Fruit fly (Drosophila melanogaster): Measurements from ENCODE around the gene RpS3A.
A peak's percentile ranks its signal among the peaks of the same experiment; 100 is the strongest.

Gene RpS3A

DNA sequence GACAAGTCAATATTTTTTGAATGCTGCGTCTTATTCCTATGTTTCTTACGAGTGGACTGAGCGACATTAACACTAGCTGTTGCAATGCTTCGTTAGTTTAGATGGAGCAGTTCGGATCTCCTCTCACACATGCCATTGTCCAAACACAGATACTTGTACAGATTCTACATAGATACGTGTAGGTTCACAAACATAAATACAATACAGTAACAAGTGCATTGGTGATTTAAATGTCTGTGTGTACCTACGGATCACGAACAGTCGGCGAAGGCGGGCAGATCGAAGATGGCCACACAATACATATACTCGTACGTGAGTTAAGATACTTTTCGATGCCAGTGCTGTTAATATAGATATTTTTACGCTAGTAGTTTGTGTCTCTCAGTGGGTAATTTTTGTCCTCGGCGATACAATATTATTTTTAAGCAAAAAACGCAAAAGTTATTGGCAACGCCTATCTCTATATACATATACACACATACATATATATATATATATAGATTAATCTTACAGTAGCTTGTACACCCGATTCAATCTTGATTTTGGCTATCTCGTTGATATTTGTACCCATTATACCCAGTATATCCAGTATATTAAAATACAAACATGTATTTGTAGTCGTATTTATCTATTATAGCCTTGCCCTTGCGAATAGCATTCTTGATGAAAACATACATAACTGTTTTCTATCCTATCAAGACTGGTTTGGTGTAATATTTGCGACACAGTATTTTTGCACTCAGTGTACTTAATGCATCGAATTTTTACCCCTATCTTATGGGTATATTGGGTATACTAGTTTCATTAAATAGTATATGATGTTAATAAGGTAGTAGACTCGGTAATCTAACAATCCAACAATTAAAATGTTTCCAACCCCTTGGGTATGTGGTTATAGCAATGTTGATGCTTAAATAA lies 10.5 kb downstream of the RpS3A start, which contains the start of gene ci (continued):
- peak; percentile 72 for TF ChIP-seq CG4328 (GFP tag; optimal IDR thresholded peaks at IDR 0.05)
- TF ChIP-seq CG9215 (GFP tag; IDR thresholded peaks at IDR 0.05) = no peak
- no peak for TF ChIP-seq CG14965 (GFP tag; optimal IDR thresholded peaks at IDR 0.05; ENCODE audit: borderline replicate concordance)
- no peak for TF ChIP-seq cad (GFP tag; optimal IDR thresholded peaks at IDR 0.05)
- no peak for TF ChIP-seq gem (tag; optimal IDR thresholded peaks at IDR 0.05)
- TF ChIP-seq B-H1 (GFP tag; IDR thresholded peaks at IDR 0.05) = no peak
- TF ChIP-seq YL-1 (GFP tag; optimal IDR thresholded peaks at IDR 0.05) = peak; percentile 16
- TF ChIP-seq tup (GFP tag; optimal IDR thresholded peaks at IDR 0.05) = no peak
- TF ChIP-seq fd102C (GFP tag; optimal IDR thresholded peaks at IDR 0.05) = no peak
- no peak for TF ChIP-seq al (GFP tag; IDR thresholded peaks at IDR 0.05)
- TF ChIP-seq pzg (GFP tag; optimal IDR thresholded peaks at IDR 0.05) = no peak
- TF ChIP-seq ro (GFP tag; IDR thresholded peaks at IDR 0.05) = no peak
- no peak for TF ChIP-seq CG8281 (tag; optimal IDR thresholded peaks at IDR 0.05)
- no peak for TF ChIP-seq CG11456 (GFP tag; IDR thresholded peaks at IDR 0.05)
- no peak for TF ChIP-seq corto (GFP tag; optimal IDR thresholded peaks at IDR 0.05)
- TF ChIP-seq otp (GFP tag; IDR thresholded peaks at IDR 0.05) = no peak
- TF ChIP-seq zfh2 (GFP tag; optimal IDR thresholded peaks at IDR 0.05) = no peak
- peak; percentile 66 for TF ChIP-seq CG1603 (tag; optimal IDR thresholded peaks at IDR 0.05)
- no peak for TF ChIP-seq CG34422 (GFP tag; IDR thresholded peaks at IDR 0.05)
- TF ChIP-seq nerfin-1 (tag; optimal IDR thresholded peaks at IDR 0.05) = no peak
- no peak for TF ChIP-seq CG12104 (GFP tag; optimal IDR thresholded peaks at IDR 0.05)
- peak; percentile 32 for TF ChIP-seq ac (GFP tag; optimal IDR thresholded peaks at IDR 0.05)
- TF ChIP-seq Dfd (GFP tag; optimal IDR thresholded peaks at IDR 0.05) = no peak
- peak; percentile 65 for TF ChIP-seq Nf-YC (tag; optimal IDR thresholded peaks at IDR 0.05)
- no peak for TF ChIP-seq CG16779 (GFP tag; IDR thresholded peaks at IDR 0.05)
- peak; percentile 34 for TF ChIP-seq CG4707 (GFP tag; optimal IDR thresholded peaks at IDR 0.05)
- TF ChIP-seq CG10654 (GFP tag; optimal IDR thresholded peaks at IDR 0.05) = no peak
- peak; percentile 14; the same call in 1 of the 2 replicates for TF ChIP-seq CG14014 (GFP tag; IDR thresholded peaks at IDR 0.05)
- TF ChIP-seq Pdp1 (GFP tag; optimal IDR thresholded peaks at IDR 0.05) = peak in 1 of 2 experiments; percentile 36
- no peak for TF ChIP-seq hb (GFP tag; IDR thresholded peaks at IDR 0.05; ENCODE audit: partially characterized antibody)
- TF ChIP-seq CG10431 (GFP tag; optimal IDR thresholded peaks at IDR 0.05) = peak; percentile 14
- TF ChIP-seq croc (GFP tag; conservative IDR thresholded peaks at IDR 0.05) = no peak
- peak; percentile 44 for TF ChIP-seq CG13424 (tag; optimal IDR thresholded peaks at IDR 0.05)
- TF ChIP-seq pan (optimal IDR thresholded peaks at IDR 0.05) = no peak
- no peak for TF ChIP-seq pan (GFP tag; optimal IDR thresholded peaks at IDR 0.05 in 1 of 2, IDR thresholded peaks at IDR 0.05 in 1 of 2)
- no peak for TF ChIP-seq Elba2 (GFP tag; optimal IDR thresholded peaks at IDR 0.05)
- no peak for TF ChIP-seq toy (GFP tag; IDR thresholded peaks at IDR 0.05)
- no peak for TF ChIP-seq ara (GFP tag; IDR thresholded peaks at IDR 0.05)
- no peak for TF ChIP-seq tgo (GFP tag; IDR thresholded peaks at IDR 0.05)
- TF ChIP-seq br (optimal IDR thresholded peaks at IDR 0.05) = no peak
- TF ChIP-seq twi (tag; optimal IDR thresholded peaks at IDR 0.05) = peak; percentile 87
- no peak for TF ChIP-seq scrt (GFP tag; optimal IDR thresholded peaks at IDR 0.05)
- peak; percentile 39 for TF ChIP-seq sqz (GFP tag; optimal IDR thresholded peaks at IDR 0.05)
- no peak for TF ChIP-seq CG11696 (GFP tag; IDR thresholded peaks at IDR 0.05)
- TF ChIP-seq B-H2 (GFP tag; optimal IDR thresholded peaks at IDR 0.05) = peak; percentile 71
- no peak for TF ChIP-seq p53 (GFP tag; optimal IDR thresholded peaks at IDR 0.05)
- TF ChIP-seq CG10959 (GFP tag; IDR thresholded peaks at IDR 0.05) = no peak
- TF ChIP-seq Fer3 (tag; optimal IDR thresholded peaks at IDR 0.05) = no peak
- TF ChIP-seq CG7556 (GFP tag; optimal IDR thresholded peaks at IDR 0.05) = no peak
- peak; percentile 7 for TF ChIP-seq nau (GFP tag; optimal IDR thresholded peaks at IDR 0.05)

Measured in whole organism, embryonic.